Fruit fly (Drosophila melanogaster) whole organism, embryonic: ENCODE measurements around the gene CG4594.
A peak's percentile ranks its signal among the peaks of the same experiment; 100 is the strongest.

Experiments
- ATbp ChIP-seq: fragments of 200-800 bp; sonication (Bioruptor generic); optimal IDR thresholded peaks from 2 replicates; lab custom pipeline; 2017; ENCODE audit warnings: missing biosample characterization, mild to moderate bottlenecking, missing genetic modification characterization, missing genetic modification reagents
- Atf-2 ChIP-seq: fragments of 200-800 bp; sonication (Bioruptor generic); optimal IDR thresholded peaks from 2 replicates; lab custom pipeline; 2016; ENCODE audit warnings: missing biosample characterization, missing genetic modification characterization
- B-H1 ChIP-seq: fragments of 200-800 bp; sonication (Bioruptor generic); IDR thresholded peaks from 3 replicates; pipeline ENCODE4 v1.3.6; 2022; ENCODE audit warnings: missing biosample characterization, missing genetic modification characterization
- CG10543 ChIP-seq: fragments of 200-800 bp; sonication (Bioruptor generic); optimal IDR thresholded peaks from 3 replicates; lab custom pipeline; 2017; ENCODE audit warnings: missing biosample characterization, mild to moderate bottlenecking, missing genetic modification characterization, moderate library complexity
- CG12104 ChIP-seq: fragments of 200-800 bp; sonication (Bioruptor generic); optimal IDR thresholded peaks from 3 replicates; lab custom pipeline; 2016; ENCODE audit warnings: missing biosample characterization, missing genetic modification characterization
- CG13123 ChIP-seq: fragments of 200-800 bp; sonication (Bioruptor generic); optimal IDR thresholded peaks from 2 replicates; lab custom pipeline; 2016; ENCODE audit warnings: missing biosample characterization, missing genetic modification characterization
- CG13624 ChIP-seq: fragments of 200-800 bp; sonication (Bioruptor generic); optimal IDR thresholded peaks from 2 replicates; lab custom pipeline; 2016; ENCODE audit warnings: missing biosample characterization, missing genetic modification characterization
- CG15479 ChIP-seq: fragments of 200-800 bp; sonication (Bioruptor generic); optimal IDR thresholded peaks from 3 replicates; lab custom pipeline; 2019; ENCODE audit warnings: missing biosample characterization, mild to moderate bottlenecking, missing genetic modification characterization, moderate library complexity
- CG18262 ChIP-seq: fragments of 200-800 bp; optimal IDR thresholded peaks from 3 replicates; lab custom pipeline; 2019; ENCODE audit warnings: missing biosample characterization, mild to moderate bottlenecking, missing genetic modification characterization, moderate library complexity
- CG2129 ChIP-seq: fragments of 200-800 bp; sonication (Bioruptor generic); IDR thresholded peaks from 2 replicates; pipeline ENCODE4 v1.3.6; 2022; ENCODE audit warnings: missing biosample characterization, missing genetic modification characterization; ENCODE audit not compliant: partially characterized antibody
- CG2875 ChIP-seq: fragments of 200-800 bp; sonication (Bioruptor generic); optimal IDR thresholded peaks from 2 replicates; lab custom pipeline; 2017; ENCODE audit warnings: missing biosample characterization, mild to moderate bottlenecking, missing genetic modification characterization, missing genetic modification reagents
- CG32532 ChIP-seq: fragments of 200-800 bp; sonication (Bioruptor generic); IDR thresholded peaks from 2 replicates; pipeline ENCODE4 v1.3.6; 2022; ENCODE audit warnings: missing biosample characterization, missing genetic modification characterization
- CG33557 ChIP-seq: fragments of 200-800 bp; sonication (Bioruptor generic); optimal IDR thresholded peaks from 2 replicates; lab custom pipeline; 2019; ENCODE audit warnings: missing biosample characterization, mild to moderate bottlenecking, missing genetic modification characterization, moderate library complexity
- CG34422 ChIP-seq: fragments of 200-800 bp; sonication (Bioruptor generic); IDR thresholded peaks from 3 replicates; pipeline ENCODE4 v1.3.6; 2022; ENCODE audit warnings: missing biosample characterization, missing genetic modification characterization
- CG42726 ChIP-seq: fragments of 200-800 bp; sonication (Bioruptor generic); IDR thresholded peaks from 2 replicates; pipeline ENCODE4 v1.3.6; 2022; ENCODE audit warnings: missing biosample characterization, missing genetic modification characterization; ENCODE audit not compliant: partially characterized antibody
- CG4360 ChIP-seq: fragments of 200-800 bp; sonication (Bioruptor generic); IDR thresholded peaks from 2 replicates; pipeline ENCODE4 v1.3.6; 2022; ENCODE audit warnings: missing biosample characterization, missing genetic modification characterization
- CG43689 ChIP-seq: fragments of 200-800 bp; sonication (Bioruptor generic); IDR thresholded peaks from 2 replicates; pipeline ENCODE4 v1.3.6; 2022; ENCODE audit warnings: missing biosample characterization, missing genetic modification characterization
- CG4404 ChIP-seq: fragments of 200-800 bp; sonication (Bioruptor generic); IDR thresholded peaks from 2 replicates; pipeline ENCODE4 v1.3.6; 2022; ENCODE audit warnings: missing biosample characterization, missing genetic modification characterization
- CG4730 ChIP-seq: fragments of 200-800 bp; sonication (Bioruptor generic); IDR thresholded peaks from 2 replicates; pipeline ENCODE4 v1.3.6; 2022; ENCODE audit warnings: missing biosample characterization, missing genetic modification characterization
- CG7745 ChIP-seq: fragments of 200-800 bp; sonication (Bioruptor generic); optimal IDR thresholded peaks from 2 replicates; lab custom pipeline; 2018; ENCODE audit warnings: missing biosample characterization, mild to moderate bottlenecking, missing genetic modification characterization, moderate library complexity
- CHES-1-like ChIP-seq: fragments of 200-800 bp; sonication (Bioruptor generic); optimal IDR thresholded peaks from 2 replicates; lab custom pipeline; 2016; ENCODE audit warnings: missing biosample characterization, missing genetic modification characterization
- Camta ChIP-seq: fragments of 200-800 bp; sonication (Bioruptor generic); optimal IDR thresholded peaks from 2 replicates; lab custom pipeline; 2016; ENCODE audit warnings: missing biosample characterization, missing genetic modification characterization
- ERR ChIP-seq: fragments of 200-800 bp; sonication (Bioruptor generic); optimal IDR thresholded peaks from 2 replicates; lab custom pipeline; 2016; ENCODE audit warnings: missing biosample characterization, missing genetic modification characterization
- Ets65A ChIP-seq: fragments of 200-800 bp; sonication (Bioruptor generic); peaks from one replicate; lab custom pipeline; 2016; ENCODE audit warnings: missing biosample characterization, missing genetic modification characterization
- Ets97D ChIP-seq: fragments of 200-800 bp; sonication (Bioruptor generic); optimal IDR thresholded peaks from 3 replicates; lab custom pipeline; 2016; ENCODE audit warnings: missing biosample characterization, missing genetic modification characterization
- GATAe ChIP-seq: fragments of 200-800 bp; sonication (Bioruptor generic); conservative IDR thresholded peaks from 2 replicates; pipeline ENCODE4 v1.3.6; 2022; ENCODE audit warnings: missing biosample characterization, missing genetic modification characterization
- H2.0 ChIP-seq: fragments of 200-800 bp; sonication (Bioruptor generic); IDR thresholded peaks from 2 replicates; pipeline ENCODE4 v1.3.6; 2022; ENCODE audit warnings: missing biosample characterization, missing genetic modification characterization
- Hmr ChIP-seq: fragments of 200-800 bp; sonication (Bioruptor generic); optimal IDR thresholded peaks from 3 replicates; lab custom pipeline; 2017; ENCODE audit warnings: mild to moderate bottlenecking, missing biosample characterization, missing genetic modification reagents, missing genetic modification characterization
- Lim3 ChIP-seq: fragments of 200-800 bp; sonication (Bioruptor generic); IDR thresholded peaks from 2 replicates; pipeline ENCODE4 v1.3.6; 2022; ENCODE audit warnings: missing biosample characterization, missing genetic modification characterization
- Myb ChIP-seq: fragments of 200-800 bp; sonication (Bioruptor generic); optimal IDR thresholded peaks from 2 replicates; lab custom pipeline; 2016; ENCODE audit warnings: missing biosample characterization, missing genetic modification characterization
- Stat92E ChIP-seq, 3 experiments: fragments of >200 bp in 2 of 3; fragments of 200-800 bp in 1 of 3; sonication (Bioruptor generic) in 1 of 3; optimal IDR thresholded peaks; 2 replicates each; lab custom pipeline; 2017 to 2019; ENCODE audit warnings: missing biosample characterization in 3 of 3, missing genetic modification characterization in 3 of 3, mild to moderate bottlenecking in 1 of 3, moderate library complexity in 1 of 3
- Tbp ChIP-seq: fragments of >200 bp; optimal IDR thresholded peaks from 2 replicates; lab custom pipeline; 2018; ENCODE audit warnings: missing biosample characterization, missing genetic modification characterization
- al ChIP-seq: fragments of 200-800 bp; sonication (Bioruptor generic); IDR thresholded peaks from 2 replicates; pipeline ENCODE4 v1.3.6; 2022; ENCODE audit warnings: missing biosample characterization, missing genetic modification characterization
- ase ChIP-seq: fragments of 200-800 bp; sonication (Bioruptor generic); IDR thresholded peaks from 3 replicates; pipeline ENCODE4 v1.3.6; 2022; ENCODE audit warnings: missing biosample characterization, missing genetic modification characterization
- ato ChIP-seq: fragments of 200-800 bp; sonication (Bioruptor generic); IDR thresholded peaks from 2 replicates; pipeline ENCODE4 v1.3.6; 2022; ENCODE audit warnings: missing biosample characterization, missing genetic modification characterization; ENCODE audit not compliant: partially characterized antibody
- cad ChIP-seq: fragments of >200 bp; optimal IDR thresholded peaks from 2 replicates; lab custom pipeline; 2017; ENCODE audit warnings: missing biosample characterization, missing genetic modification characterization
- emc ChIP-seq: fragments of 200-800 bp; sonication (Bioruptor generic); optimal IDR thresholded peaks from 2 replicates; lab custom pipeline; 2016; ENCODE audit warnings: missing biosample characterization, missing genetic modification characterization
- en ChIP-seq: fragments of 200-800 bp; sonication (Bioruptor generic); optimal IDR thresholded peaks from 2 replicates; lab custom pipeline; 2016; ENCODE audit warnings: missing biosample characterization, missing genetic modification characterization
- ewg ChIP-seq: fragments of 200-800 bp; sonication (Bioruptor generic); optimal IDR thresholded peaks from 3 replicates; lab custom pipeline; 2017; ENCODE audit warnings: mild to moderate bottlenecking, missing biosample characterization, missing genetic modification reagents, missing genetic modification characterization
- exex ChIP-seq: fragments of 200-800 bp; sonication (Bioruptor generic); optimal IDR thresholded peaks from 4 replicates; lab custom pipeline; 2018; ENCODE audit warnings: missing biosample characterization, mild to moderate bottlenecking, missing genetic modification characterization, moderate library complexity
- fd102C ChIP-seq: fragments of 200-800 bp; sonication (Bioruptor generic); optimal IDR thresholded peaks from 2 replicates; lab custom pipeline; 2018; ENCODE audit warnings: missing biosample characterization, mild to moderate bottlenecking, missing genetic modification characterization, moderate library complexity
- gsb ChIP-seq: fragments of 200-800 bp; sonication (Bioruptor generic); IDR thresholded peaks from 2 replicates; pipeline ENCODE4 v1.3.6; 2022; ENCODE audit warnings: missing biosample characterization, missing genetic modification characterization
- hb ChIP-seq: fragments of 200-800 bp; sonication (Bioruptor generic); IDR thresholded peaks from 3 replicates; pipeline ENCODE4 v1.3.6; 2022; ENCODE audit warnings: missing biosample characterization, missing genetic modification characterization; ENCODE audit not compliant: partially characterized antibody
- hbn ChIP-seq: fragments of 200-800 bp; sonication (Bioruptor generic); IDR thresholded peaks from 2 replicates; pipeline ENCODE4 v1.3.6; 2022; ENCODE audit warnings: missing biosample characterization, missing genetic modification characterization; ENCODE audit not compliant: partially characterized antibody
- inv ChIP-seq: fragments of 200-800 bp; sonication (Bioruptor generic); IDR thresholded peaks from 2 replicates; pipeline ENCODE4 v1.3.6; 2022; ENCODE audit warnings: missing biosample characterization, missing genetic modification characterization; ENCODE audit not compliant: partially characterized antibody
- lmd ChIP-seq: fragments of 200-800 bp; sonication (Bioruptor generic); IDR thresholded peaks from 2 replicates; pipeline ENCODE4 v1.3.6; 2022; ENCODE audit warnings: missing biosample characterization, missing genetic modification characterization
- nerfin-1 ChIP-seq: fragments of 200-800 bp; sonication (Bioruptor generic); optimal IDR thresholded peaks from 3 replicates; lab custom pipeline; 2019; ENCODE audit warnings: missing biosample characterization, mild to moderate bottlenecking, missing genetic modification characterization, moderate library complexity
- pzg ChIP-seq: fragments of 200-800 bp; sonication (Bioruptor generic); optimal IDR thresholded peaks from 3 replicates; lab custom pipeline; 2018; ENCODE audit warnings: missing biosample characterization, mild to moderate bottlenecking, missing genetic modification characterization, moderate library complexity
- sd ChIP-seq: fragments of 200-800 bp; sonication (Bioruptor generic); optimal IDR thresholded peaks from 3 replicates; lab custom pipeline; 2018; ENCODE audit warnings: missing biosample characterization, mild to moderate bottlenecking, missing genetic modification characterization, moderate library complexity
- stc ChIP-seq: fragments of 200-800 bp; sonication (Bioruptor generic); IDR thresholded peaks from 2 replicates; pipeline ENCODE4 v1.3.6; 2022; ENCODE audit warnings: missing biosample characterization, missing genetic modification characterization
- tap ChIP-seq: fragments of 200-800 bp; optimal IDR thresholded peaks from 3 replicates; lab custom pipeline; 2019; ENCODE audit warnings: missing biosample characterization, mild to moderate bottlenecking, missing genetic modification characterization, moderate library complexity

CG4594 gene

DNA sequence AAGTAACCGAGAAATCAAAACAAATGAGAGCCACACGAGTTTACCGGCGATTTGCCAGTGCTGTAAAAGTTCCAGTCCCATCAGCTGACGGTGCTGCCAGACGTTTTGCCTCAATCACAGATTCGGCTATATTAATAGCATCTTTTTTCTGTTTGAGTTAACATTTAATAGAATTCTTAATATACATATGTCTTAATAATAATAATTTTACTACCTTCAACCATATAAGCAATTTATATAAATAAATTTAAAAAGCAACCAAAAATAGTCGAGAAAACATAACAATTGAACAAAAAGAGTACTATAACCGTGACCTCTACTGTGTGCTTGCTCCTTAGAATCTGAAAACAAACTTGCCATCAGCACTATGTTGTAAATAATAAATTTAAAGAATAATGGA, 34.2 kb downstream of the CG4594 start, which contains the start of the genes CG13126 and CG4709 (continued):
- TF ChIP-seq hbn (no peak), CG32532 (GFP tag; lab: Robert Waterston, UW) (peak; percentile 92), Stat92E (GFP tag; optimal IDR thresholded peaks at IDR 0.05; lab: Kevin White, UChicago) (peak in 1 of 3 experiments; percentile 83), CG34422 (GFP tag; lab: Robert Waterston, UW) (peak; percentile 93), Tbp (GFP tag; lab: Kevin White, UChicago) (no peak), CG4360 (peak; percentile 48), ase (GFP tag; lab: Robert Waterston, UW) (peak; percentile 89), Atf-2 (GFP tag; lab: Kevin White, UChicago) (peak; percentile 10), fd102C (GFP tag; lab: Kevin White, UChicago) (peak; percentile 59), exex (tag; lab: Kevin White, UChicago) (peak; percentile 74), en (peak; percentile 24), Ets97D (peak; percentile 61), tap (tag; lab: Kevin White, UChicago) (peak; percentile 92), hb (GFP tag; lab: Robert Waterston, UW) (no peak), CG7745 (tag; lab: Kevin White, UChicago) (no peak), CHES-1-like (peak; percentile 37), gsb (GFP tag; lab: Robert Waterston, UW) (peak; percentile 68), al (GFP tag; lab: Robert Waterston, UW) (peak; percentile 78), GATAe (GFP tag; lab: Robert Waterston, UW) (no peak; the same call in 1 of the 2 replicates), CG10543 (peak; percentile 63), Ets65A (GFP tag; lab: Kevin White, UChicago) (peak; percentile 90), pzg (GFP tag; lab: Kevin White, UChicago) (peak; percentile 59), CG15479 (GFP tag; lab: Kevin White, UChicago) (no peak), ATbp (GFP tag; lab: Kevin White, UChicago) (peak; percentile 82), B-H1 (peak; percentile 73), CG2129 (GFP tag; lab: Robert Waterston, UW) (no peak), CG12104 (peak; percentile 91), CG33557 (GFP tag; lab: Kevin White, UChicago) (peak; percentile 87), CG4730 (GFP tag; lab: Robert Waterston, UW) (peak; percentile 86), CG2875 (peak; percentile 77), ato (GFP tag; lab: Robert Waterston, UW) (no peak), Lim3 (peak; percentile 50; the same call in 1 of the 2 replicates), Hmr (GFP tag; lab: Kevin White, UChicago) (peak; percentile 91), ewg (GFP tag; lab: Kevin White, UChicago) (peak; percentile 74), CG43689 (GFP tag; lab: Robert Waterston, UW) (peak; percentile 61; the same call in 1 of the 2 replicates), lmd (peak; percentile 89), H2.0 (GFP tag; lab: Robert Waterston, UW) (peak; percentile 82), Camta (peak; percentile 41), CG13624 (GFP tag; lab: Kevin White, UChicago) (peak; percentile 41), inv (no peak), CG13123 (GFP tag; lab: Kevin White, UChicago) (peak; percentile 75), stc (GFP tag; lab: Robert Waterston, UW) (peak; percentile 93), Myb (no peak), cad (GFP tag; lab: Kevin White, UChicago) (no peak), CG18262 (tag; lab: Kevin White, UChicago) (peak; percentile 97), CG4404 (GFP tag; lab: Robert Waterston, UW) (peak; percentile 81), sd (tag; lab: Kevin White, UChicago) (peak; percentile 67), nerfin-1 (peak; percentile 92), emc (GFP tag; lab: Kevin White, UChicago) (peak; percentile 1), ERR (GFP tag; lab: Kevin White, UChicago) (no peak), CG42726 (GFP tag; lab: Robert Waterston, UW) (no peak)
